Worm (Caenorhabditis elegans): ENCODE measurements around the gene ncx-6.

Gene ncx-6

DNA sequence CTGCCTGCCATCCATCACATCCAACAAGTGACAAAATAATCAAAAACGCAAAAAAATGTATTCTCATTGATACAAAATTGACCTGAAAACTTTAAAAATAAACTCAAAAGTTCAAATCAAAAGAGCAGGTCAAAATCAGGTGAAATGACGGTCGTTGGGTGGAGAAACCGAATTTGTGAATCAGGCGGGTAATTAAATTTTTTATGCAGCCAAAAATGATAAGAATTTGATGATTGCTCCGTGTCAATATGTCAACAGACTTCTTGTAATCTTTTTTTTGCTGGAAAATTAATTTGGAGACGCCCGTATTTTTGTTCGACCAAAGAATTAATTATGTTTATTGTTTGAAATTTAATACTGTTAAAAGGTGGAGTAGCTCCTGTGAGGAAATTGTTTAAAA lies at the start of gene ncx-6:
Gene ncx-6 (minus strand): TSS at position 88 of the 400 bp plus-strand sequence.
- TF ChIP-seq nhr-77 (tag; optimal IDR thresholded peaks at IDR 0.05) (peak; percentile 60), lin-13 (GFP tag; optimal IDR thresholded peaks at IDR 0.05) (no peak), F37D6.2 (tag; optimal IDR thresholded peaks at IDR 0.05) (no peak), lin-38 (GFP tag; IDR thresholded peaks at IDR 0.05) (no peak), lin-15B (tag; optimal IDR thresholded peaks at IDR 0.05) (no peak), dve-1 (tag; optimal IDR thresholded peaks at IDR 0.05; ENCODE audit: insufficient read depth) (peak; percentile 63), pha-4 (GFP tag; IDR thresholded peaks at IDR 0.05) (no peak), pha-4 (tag; optimal IDR thresholded peaks at IDR 0.05) (no peak), dmd-6 (GFP tag; IDR thresholded peaks at IDR 0.05) (peak; percentile 61), vab-7 (GFP tag; IDR thresholded peaks at IDR 0.05) (no peak), daf-16 (GFP tag; optimal IDR thresholded peaks at IDR 0.05) (no peak), daf-16 (tag; optimal IDR thresholded peaks at IDR 0.05) (peak; percentile 83), zfp-2 (tag; optimal IDR thresholded peaks at IDR 0.05) (no peak), nhr-42 (GFP tag; IDR thresholded peaks at IDR 0.05) (no peak), nhr-6 (tag; optimal IDR thresholded peaks at IDR 0.05) (no peak), dpl-1 (GFP tag; optimal IDR thresholded peaks at IDR 0.05) (no peak), nhr-41 (GFP tag; IDR thresholded peaks at IDR 0.05) (no peak), hlh-30 (tag; optimal IDR thresholded peaks at IDR 0.05; ENCODE audit: insufficient read depth) (peak; percentile 40), unc-39 (tag; optimal IDR thresholded peaks at IDR 0.05) (no peak), php-3 (GFP tag; IDR thresholded peaks at IDR 0.05) (peak; percentile 73), rbr-2 (tag; optimal IDR thresholded peaks at IDR 0.05) (no peak), daf-8 (GFP tag; IDR thresholded peaks at IDR 0.05) (no peak), hlh-11 (tag; optimal IDR thresholded peaks at IDR 0.05) (peak; percentile 2)

DNA sequence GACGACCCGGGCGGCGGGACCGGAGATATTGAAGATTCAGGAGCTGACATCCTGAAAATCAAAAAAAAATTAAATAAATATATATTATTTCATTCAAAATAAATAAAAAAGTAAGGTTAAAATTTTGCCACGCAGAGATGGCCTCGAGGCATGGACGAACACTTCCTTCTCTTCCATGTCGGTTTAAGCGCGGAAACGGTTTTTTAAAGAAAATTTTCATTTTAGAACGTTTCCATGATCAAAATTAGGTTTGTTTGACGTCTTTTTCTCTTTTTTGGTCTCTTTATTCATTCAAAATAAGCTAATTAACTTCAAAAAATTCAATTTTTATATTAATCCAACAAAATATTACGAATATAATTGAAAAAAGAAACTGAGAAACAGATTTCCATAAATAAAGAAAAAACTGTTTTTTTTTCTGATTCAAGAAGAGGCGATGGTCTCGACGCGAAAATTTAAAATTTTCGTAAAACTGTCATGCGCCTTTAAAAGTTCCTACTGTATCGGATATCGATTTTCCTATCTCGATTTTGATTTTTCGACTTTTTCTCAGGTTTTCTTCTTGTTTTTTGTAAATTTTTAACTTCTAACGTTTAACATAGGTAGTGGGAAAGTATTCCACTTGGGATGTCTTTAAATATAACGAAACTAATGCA lies 48.5 kb upstream of the ncx-6 start, which contains the start of gene gcc-2:
Gene gcc-2 (minus strand): TSS at position 51 of the 656 bp plus-strand sequence.
- peak; percentile 9 for TF ChIP-seq mes-2 (tag; optimal IDR thresholded peaks at IDR 0.05; ENCODE audit: poor library complexity, severe bottlenecking)
- no peak for TF ChIP-seq madf-5 (GFP tag; IDR thresholded peaks at IDR 0.05)
- TF ChIP-seq aha-1 (tag) = peak; percentile 13

DNA sequence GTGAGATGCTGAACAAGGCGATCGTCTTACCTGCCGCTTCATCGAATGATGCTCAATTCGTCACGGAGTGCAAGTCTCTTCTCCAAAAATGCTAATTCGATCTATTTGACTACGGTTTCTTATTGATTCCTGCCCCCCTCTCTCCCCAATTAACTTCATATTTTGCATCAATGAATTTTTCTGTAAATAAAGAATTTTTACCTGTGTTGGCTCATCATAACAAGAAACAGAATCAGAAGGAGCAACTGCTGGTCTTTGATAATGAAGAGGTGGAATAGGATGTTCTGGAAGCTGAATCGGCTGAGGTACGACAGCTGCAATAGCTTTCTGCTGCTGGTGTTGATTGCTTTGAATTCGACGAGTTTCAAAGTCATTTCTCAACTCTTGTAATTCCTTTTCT lies 46.4 kb upstream of the ncx-6 start:
- TF ChIP-seq F10B5.3 (tag; optimal IDR thresholded peaks at IDR 0.05) = no peak
- TF ChIP-seq F44E2.7 (GFP tag; IDR thresholded peaks at IDR 0.05) = no peak
- no peak for TF ChIP-seq unc-62 (GFP tag; optimal IDR thresholded peaks at IDR 0.05 in 1 of 2)
- no peak for TF ChIP-seq unc-62 (tag; optimal IDR thresholded peaks at IDR 0.05)
- TF ChIP-seq aha-1 (tag) = peak; percentile 22
- no peak for TF ChIP-seq mxl-3 (GFP tag; optimal IDR thresholded peaks at IDR 0.05)

DNA sequence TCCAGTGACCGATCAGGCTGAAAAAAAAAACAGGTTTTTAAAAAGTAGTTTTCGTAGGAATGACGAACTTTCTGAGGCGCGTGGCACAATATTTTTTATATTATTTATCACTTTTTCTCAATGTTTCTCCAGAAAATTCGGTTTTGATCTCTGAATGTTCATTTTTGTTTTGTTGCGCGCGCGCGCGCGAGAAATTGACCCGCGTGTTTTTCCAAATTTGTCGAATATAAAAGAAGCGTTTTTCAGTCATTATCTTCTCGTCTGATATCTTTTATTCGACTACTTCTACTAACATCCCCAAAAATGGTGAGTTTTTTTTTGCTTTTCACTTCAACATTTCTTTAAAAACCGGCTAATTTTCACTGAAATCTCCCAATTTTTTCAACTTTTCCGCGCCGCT lies 45.1 kb upstream of the ncx-6 start, which contains the start of gene rmd-1:
Gene rmd-1 (plus strand): TSS at position 247 of the 400 bp plus-strand sequence.
- no peak for TF ChIP-seq nhr-41 (GFP tag; IDR thresholded peaks at IDR 0.05)
- peak; percentile 51 for TF ChIP-seq lin-38 (GFP tag; IDR thresholded peaks at IDR 0.05)

DNA sequence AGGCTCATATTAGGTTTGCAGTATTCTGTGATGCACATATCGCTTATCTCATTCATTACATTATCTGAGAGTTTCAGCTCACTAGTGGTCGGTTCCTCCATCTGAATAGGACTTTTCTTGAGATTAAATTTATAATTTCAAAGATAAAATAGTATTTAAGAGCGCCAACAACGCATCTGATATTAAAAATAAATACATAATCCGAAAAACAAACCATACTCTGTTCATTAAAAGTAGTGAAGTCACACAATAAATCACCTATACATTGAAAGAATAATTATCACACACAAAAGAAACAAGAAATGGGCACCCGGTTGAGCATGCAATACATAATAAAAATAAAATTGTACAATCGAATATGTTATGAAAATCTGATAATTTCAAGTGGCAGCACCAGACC lies 43.7 kb upstream of the ncx-6 start, which contains the start of gene vps-53:
Gene vps-53 (minus strand): TSS at position 101 of the 400 bp plus-strand sequence.
- TF ChIP-seq ZK337.2 (GFP tag; IDR thresholded peaks at IDR 0.05) = no peak
- TF ChIP-seq lim-7 (GFP tag; IDR thresholded peaks at IDR 0.05) = no peak
- no peak for TF ChIP-seq ztf-11 (tag; optimal IDR thresholded peaks at IDR 0.05)
- TF ChIP-seq R02D3.7 (tag; optimal IDR thresholded peaks at IDR 0.05) = no peak
- no peak for TF ChIP-seq set-16 (GFP tag; IDR thresholded peaks at IDR 0.05)
- TF ChIP-seq unc-62 (GFP tag; optimal IDR thresholded peaks at IDR 0.05 in 1 of 2) = no peak
- TF ChIP-seq unc-62 (tag; optimal IDR thresholded peaks at IDR 0.05) = no peak
- no peak for TF ChIP-seq ceh-20 (GFP tag; IDR thresholded peaks at IDR 0.05)
- no peak for TF ChIP-seq mdl-1 (tag; optimal IDR thresholded peaks at IDR 0.05)

Data from whole organism, L4 larva.